Fruit fly (Drosophila melanogaster) whole organism, embryonic: ENCODE data around the gene CG10011.

Source experiments
- Aef1 ChIP-seq: fragments of 200-800 bp; sonication (Bioruptor generic); IDR thresholded peaks from 3 replicates; pipeline ENCODE4 v1.3.6; 2022; ENCODE audit warnings: missing biosample characterization, missing genetic modification characterization
- CG10147 ChIP-seq: fragments of 200-800 bp; sonication (Bioruptor generic); optimal IDR thresholded peaks from 2 replicates; lab custom pipeline; 2019; ENCODE audit warnings: missing biosample characterization, mild to moderate bottlenecking, missing genetic modification characterization, moderate library complexity
- CG10274 ChIP-seq: fragments of 200-800 bp; sonication (Bioruptor generic); optimal IDR thresholded peaks from 3 replicates; lab custom pipeline; 2017; ENCODE audit warnings: missing biosample characterization, mild to moderate bottlenecking, missing genetic modification characterization
- CG11695 ChIP-seq: fragments of 200-800 bp; sonication (Bioruptor generic); IDR thresholded peaks from 3 replicates; pipeline ENCODE4 v1.3.6; 2022; ENCODE audit warnings: missing biosample characterization, missing genetic modification characterization
- CG12236 ChIP-seq: fragments of 200-800 bp; sonication (Bioruptor generic); optimal IDR thresholded peaks from 2 replicates; lab custom pipeline; 2016; ENCODE audit warnings: missing biosample characterization, missing genetic modification characterization
- CG12942 ChIP-seq: fragments of 200-800 bp; sonication (Bioruptor generic); optimal IDR thresholded peaks from 3 replicates; lab custom pipeline; 2016; ENCODE audit warnings: missing biosample characterization, missing genetic modification characterization
- CG15011 ChIP-seq: fragments of 200-800 bp; sonication (Bioruptor generic); optimal IDR thresholded peaks from 3 replicates; lab custom pipeline; 2018; ENCODE audit warnings: missing biosample characterization, mild to moderate bottlenecking, missing genetic modification characterization
- CG2116 ChIP-seq: fragments of 200-800 bp; sonication (Bioruptor generic); optimal IDR thresholded peaks from 3 replicates; lab custom pipeline; 2018; ENCODE audit warnings: missing biosample characterization, mild to moderate bottlenecking, missing genetic modification characterization
- CG2678 ChIP-seq: fragments of 200-800 bp; sonication (Bioruptor generic); optimal IDR thresholded peaks from 3 replicates; lab custom pipeline; 2019; ENCODE audit warnings: missing biosample characterization, mild to moderate bottlenecking, missing genetic modification characterization, moderate library complexity
- CG3065 ChIP-seq: fragments of 200-800 bp; sonication (Bioruptor generic); optimal IDR thresholded peaks from 2 replicates; lab custom pipeline; 2016; ENCODE audit warnings: missing biosample characterization, missing genetic modification characterization
- CG31388 ChIP-seq: fragments of 200-800 bp; sonication (Bioruptor generic); optimal IDR thresholded peaks from 2 replicates; lab custom pipeline; 2016; ENCODE audit warnings: missing biosample characterization, missing genetic modification characterization
- CG3407 ChIP-seq: fragments of 200-800 bp; sonication (Bioruptor generic); optimal IDR thresholded peaks from 2 replicates; lab custom pipeline; 2018; ENCODE audit warnings: missing biosample characterization, mild to moderate bottlenecking, missing genetic modification characterization
- CG4424 ChIP-seq: fragments of 200-800 bp; sonication (Bioruptor generic); optimal IDR thresholded peaks from 3 replicates; lab custom pipeline; 2016; ENCODE audit warnings: missing biosample characterization, missing genetic modification characterization
- CG6689 ChIP-seq: fragments of 200-800 bp; sonication (Bioruptor generic); IDR thresholded peaks from 2 replicates; pipeline ENCODE4 v1.3.6; 2022; ENCODE audit warnings: missing biosample characterization, missing genetic modification characterization
- CG8478 ChIP-seq: fragments of >200 bp; optimal IDR thresholded peaks from 2 replicates; lab custom pipeline; 2018
- CG9727 ChIP-seq: fragments of 200-800 bp; sonication (Bioruptor generic); optimal IDR thresholded peaks from 3 replicates; lab custom pipeline; 2017; ENCODE audit warnings: missing biosample characterization, mild to moderate bottlenecking, missing genetic modification characterization
- CHES-1-like ChIP-seq: fragments of 200-800 bp; sonication (Bioruptor generic); optimal IDR thresholded peaks from 2 replicates; lab custom pipeline; 2016; ENCODE audit warnings: missing biosample characterization, missing genetic modification characterization
- Dll ChIP-seq: fragments of 200-800 bp; sonication (Bioruptor generic); IDR thresholded peaks from 4 replicates; pipeline ENCODE4 v1.3.6; 2022; ENCODE audit warnings: missing biosample characterization, missing genetic modification characterization; ENCODE audit not compliant: partially characterized antibody
- Ets97D ChIP-seq: fragments of 200-800 bp; sonication (Bioruptor generic); optimal IDR thresholded peaks from 3 replicates; lab custom pipeline; 2016; ENCODE audit warnings: missing biosample characterization, missing genetic modification characterization
- HLHmδ ChIP-seq: fragments of 200-800 bp; sonication (Bioruptor generic); optimal IDR thresholded peaks from 2 replicates; lab custom pipeline; 2018; ENCODE audit warnings: missing biosample characterization, mild to moderate bottlenecking, missing genetic modification characterization, moderate library complexity
- MBD-R2 ChIP-seq: fragments of 200-800 bp; sonication (Bioruptor generic); IDR thresholded peaks from 2 replicates; pipeline ENCODE4 v1.3.6; 2022; ENCODE audit warnings: missing biosample characterization, missing genetic modification characterization
- Meics ChIP-seq: fragments of 200-800 bp; sonication (Bioruptor generic); optimal IDR thresholded peaks from 2 replicates; lab custom pipeline; 2017; ENCODE audit warnings: missing biosample characterization, mild to moderate bottlenecking, missing genetic modification characterization
- Oli ChIP-seq: fragments of 200-800 bp; sonication (Bioruptor generic); optimal IDR thresholded peaks from 2 replicates; lab custom pipeline; 2018; ENCODE audit warnings: missing biosample characterization, mild to moderate bottlenecking, missing genetic modification characterization, moderate library complexity
- PHDP ChIP-seq: fragments of 200-800 bp; sonication (Bioruptor generic); optimal IDR thresholded peaks from 3 replicates; lab custom pipeline; 2018; ENCODE audit warnings: missing biosample characterization, mild to moderate bottlenecking, missing genetic modification characterization, moderate library complexity
- Pdp1 ChIP-seq, 2 experiments: fragments of 200-800 bp; sonication (Bioruptor generic); optimal IDR thresholded peaks; 3 replicates each; lab custom pipeline; 2016; ENCODE audit warnings: missing biosample characterization in 2 of 2, missing genetic modification characterization in 2 of 2, mild to moderate bottlenecking in 1 of 2, moderate library complexity in 1 of 2
- Sox102F ChIP-seq: fragments of 200-800 bp; sonication (Bioruptor generic); optimal IDR thresholded peaks from 2 replicates; lab custom pipeline; 2018; ENCODE audit warnings: missing biosample characterization, mild to moderate bottlenecking, missing genetic modification characterization, moderate library complexity
- Spps ChIP-seq: fragments of 200-800 bp; sonication (Bioruptor generic); optimal IDR thresholded peaks from 2 replicates; lab custom pipeline; 2018; ENCODE audit warnings: missing biosample characterization, mild to moderate bottlenecking, missing genetic modification characterization
- Xrp1 ChIP-seq: fragments of 200-800 bp; sonication (Bioruptor generic); IDR thresholded peaks from 2 replicates; pipeline ENCODE4 v1.3.6; 2022; ENCODE audit warnings: missing biosample characterization, missing genetic modification characterization
- cg ChIP-seq: fragments of 200-800 bp; sonication (Bioruptor generic); optimal IDR thresholded peaks from 3 replicates; lab custom pipeline; 2019; ENCODE audit warnings: missing biosample characterization, mild to moderate bottlenecking, missing genetic modification characterization, moderate library complexity
- ci ChIP-seq: fragments of 200-800 bp; sonication (Bioruptor generic); IDR thresholded peaks from 3 replicates; pipeline ENCODE4 v1.3.6; 2022; ENCODE audit warnings: missing biosample characterization, missing genetic modification characterization
- dpn ChIP-seq, 2 experiments: fragments of 200-800 bp; sonication (Bioruptor generic); optimal IDR thresholded peaks; 3 replicates each; lab custom pipeline; 2016; ENCODE audit warnings: missing biosample characterization in 2 of 2, missing genetic modification characterization in 2 of 2
- fd96Cb ChIP-seq: fragments of 200-800 bp; sonication (Bioruptor generic); optimal IDR thresholded peaks from 2 replicates; lab custom pipeline; 2018; ENCODE audit warnings: missing biosample characterization, mild to moderate bottlenecking, missing genetic modification characterization, moderate library complexity
- hth ChIP-seq: fragments of >200 bp; optimal IDR thresholded peaks from 2 replicates; lab custom pipeline; 2017; ENCODE audit warnings: inconsistent platforms
- kah ChIP-seq: fragments of 200-800 bp; sonication (Bioruptor generic); optimal IDR thresholded peaks from 2 replicates; lab custom pipeline; 2018; ENCODE audit warnings: missing biosample characterization, mild to moderate bottlenecking, missing genetic modification characterization
- ken ChIP-seq: fragments of 200-800 bp; sonication (Bioruptor generic); IDR thresholded peaks from 3 replicates; pipeline ENCODE4 v1.3.6; 2022; ENCODE audit warnings: missing biosample characterization, missing genetic modification characterization
- kni ChIP-seq: fragments of 200-800 bp; sonication (Bioruptor generic); optimal IDR thresholded peaks from 3 replicates; lab custom pipeline; 2017; ENCODE audit warnings: mild to moderate bottlenecking, missing biosample characterization, missing genetic modification reagents, missing genetic modification characterization
- lab ChIP-seq: fragments of 200-800 bp; sonication (Bioruptor generic); optimal IDR thresholded peaks from 3 replicates; lab custom pipeline; 2017; ENCODE audit warnings: missing biosample characterization, missing genetic modification characterization, mild to moderate bottlenecking, moderate library complexity, missing genetic modification reagents
- lilli ChIP-seq: fragments of 200-800 bp; sonication (Bioruptor generic); optimal IDR thresholded peaks from 3 replicates; lab custom pipeline; 2016; ENCODE audit warnings: missing biosample characterization, missing genetic modification characterization
- luna ChIP-seq: fragments of 200-800 bp; sonication (Bioruptor generic); optimal IDR thresholded peaks from 2 replicates; lab custom pipeline; 2016; ENCODE audit warnings: missing biosample characterization, missing genetic modification characterization
- maf-S ChIP-seq: fragments of 200-800 bp; sonication (Bioruptor generic); optimal IDR thresholded peaks from 2 replicates; lab custom pipeline; 2016; ENCODE audit warnings: missing biosample characterization, missing genetic modification characterization
- nau ChIP-seq: fragments of 200-800 bp; sonication (Bioruptor generic); optimal IDR thresholded peaks from 3 replicates; lab custom pipeline; 2017; ENCODE audit warnings: missing biosample characterization, mild to moderate bottlenecking, missing genetic modification characterization, missing genetic modification reagents
- nmo ChIP-seq: fragments of 200-800 bp; sonication (Bioruptor generic); optimal IDR thresholded peaks from 2 replicates; lab custom pipeline; 2018; ENCODE audit warnings: missing biosample characterization, mild to moderate bottlenecking, missing genetic modification characterization, moderate library complexity
- oc ChIP-seq: fragments of 200-800 bp; sonication (Bioruptor generic); optimal IDR thresholded peaks from 2 replicates; lab custom pipeline; 2018; ENCODE audit warnings: missing biosample characterization, mild to moderate bottlenecking, missing genetic modification characterization, moderate library complexity
- onecut ChIP-seq: fragments of 200-800 bp; sonication (Bioruptor generic); IDR thresholded peaks from 2 replicates; pipeline ENCODE4 v1.3.6; 2022; ENCODE audit warnings: missing biosample characterization, missing genetic modification characterization
- phol ChIP-seq: fragments of 200-800 bp; sonication (Bioruptor generic); optimal IDR thresholded peaks from 3 replicates; lab custom pipeline; 2018; ENCODE audit warnings: missing biosample characterization, mild to moderate bottlenecking, missing genetic modification characterization, moderate library complexity
- run ChIP-seq: fragments of 200-800 bp; sonication (Bioruptor generic); optimal IDR thresholded peaks from 3 replicates; lab custom pipeline; 2018; ENCODE audit warnings: missing biosample characterization, mild to moderate bottlenecking, missing genetic modification characterization
- sc ChIP-seq, 3 experiments: fragments of >200 bp in 2 of 3; fragments of 200-800 bp in 1 of 3; sonication (Bioruptor generic) in 1 of 3; optimal IDR thresholded peaks; 2 replicates in 2 of 3; 3 replicates in 1 of 3; lab custom pipeline; 2017; ENCODE audit warnings: mild to moderate bottlenecking in 1 of 3, missing biosample characterization in 1 of 3, missing genetic modification characterization in 1 of 3, missing genetic modification reagents in 1 of 3
- sens-2 ChIP-seq: fragments of 200-800 bp; sonication (Bioruptor generic); IDR thresholded peaks from 2 replicates; pipeline ENCODE4 v1.3.6; 2022; ENCODE audit warnings: missing biosample characterization, missing genetic modification characterization
- ssp ChIP-seq: fragments of 200-800 bp; sonication (Bioruptor generic); IDR thresholded peaks from 2 replicates; pipeline ENCODE4 v1.3.6; 2022; ENCODE audit warnings: missing biosample characterization, missing genetic modification characterization
- tgo ChIP-seq: fragments of 200-800 bp; sonication (Bioruptor generic); IDR thresholded peaks from 3 replicates; pipeline ENCODE4 v1.3.6; 2022; ENCODE audit warnings: missing biosample characterization, missing genetic modification characterization
- twi ChIP-seq: fragments of 200-800 bp; optimal IDR thresholded peaks from 2 replicates; lab custom pipeline; 2019; ENCODE audit warnings: missing biosample characterization, mild to moderate bottlenecking, missing genetic modification characterization, moderate library complexity
- wdn ChIP-seq: fragments of 200-800 bp; sonication (Bioruptor generic); IDR thresholded peaks from 2 replicates; pipeline ENCODE4 v1.3.6; 2022; ENCODE audit warnings: missing biosample characterization, missing genetic modification characterization

The CG10011 gene

dm6 chr3R:28630092-28630491, 4.8 kb downstream of the CG10011 start (continued):
- no peak for TF ChIP-seq Xrp1 (GFP tag; lab: Robert Waterston, UW)
- TF ChIP-seq CG31388 (GFP tag; lab: Kevin White, UChicago), result no peak
- peak; percentile 26 for TF ChIP-seq Sox102F (GFP tag; lab: Kevin White, UChicago)
- TF ChIP-seq cg (GFP tag; lab: Kevin White, UChicago), result no peak
- no peak for TF ChIP-seq CG12236 (GFP tag; lab: Kevin White, UChicago)
- TF ChIP-seq HLHmδ, result no peak
- no peak for TF ChIP-seq CG8478 (lab: Kevin White, UChicago)
- no peak for TF ChIP-seq onecut (GFP tag; lab: Robert Waterston, UW)
- peak; percentile 39 for TF ChIP-seq nmo (GFP tag; lab: Kevin White, UChicago)
- TF ChIP-seq tgo (GFP tag; lab: Robert Waterston, UW), result no peak
- TF ChIP-seq luna (GFP tag; lab: Kevin White, UChicago), result no peak
- no peak for TF ChIP-seq CG2116 (GFP tag; lab: Kevin White, UChicago)
- TF ChIP-seq CG4424 (GFP tag; lab: Kevin White, UChicago), result no peak
- peak; percentile 18 for TF ChIP-seq fd96Cb (tag; lab: Kevin White, UChicago)
- TF ChIP-seq twi (tag; lab: Kevin White, UChicago), result no peak
- no peak for TF ChIP-seq kah
- TF ChIP-seq wdn (GFP tag; lab: Robert Waterston, UW), result no peak
- TF ChIP-seq Ets97D (GFP tag; lab: Kevin White, UChicago), result no peak
- no peak for TF ChIP-seq oc (tag; lab: Kevin White, UChicago)
- no peak for TF ChIP-seq CHES-1-like (GFP tag; lab: Kevin White, UChicago)
- no peak for TF ChIP-seq dpn (GFP tag; optimal IDR thresholded peaks at IDR 0.05; lab: Kevin White, UChicago)
- TF ChIP-seq Dll (GFP tag; lab: Robert Waterston, UW), result no peak
- no peak for TF ChIP-seq Aef1 (GFP tag; lab: Robert Waterston, UW)
- TF ChIP-seq sc (optimal IDR thresholded peaks at IDR 0.05; lab: Kevin White, UChicago), result no peak
- TF ChIP-seq sc (GFP tag; optimal IDR thresholded peaks at IDR 0.05; lab: Kevin White, UChicago), result peak; percentile 13
- no peak for TF ChIP-seq CG9727 (GFP tag; lab: Kevin White, UChicago)
- TF ChIP-seq ken (GFP tag; lab: Robert Waterston, UW), result no peak
- TF ChIP-seq CG12942 (GFP tag; lab: Kevin White, UChicago), result no peak
- TF ChIP-seq CG6689 (GFP tag; lab: Robert Waterston, UW), result no peak
- TF ChIP-seq Meics (GFP tag; lab: Kevin White, UChicago), result no peak
- no peak for TF ChIP-seq CG11695 (GFP tag; lab: Robert Waterston, UW)
- TF ChIP-seq phol (tag; lab: Kevin White, UChicago), result peak; percentile 28
- no peak for TF ChIP-seq lab (GFP tag; lab: Kevin White, UChicago)
- TF ChIP-seq CG10147 (GFP tag; lab: Kevin White, UChicago), result no peak
- no peak for TF ChIP-seq maf-S (GFP tag; lab: Kevin White, UChicago)
- no peak for TF ChIP-seq kni (GFP tag; lab: Kevin White, UChicago)
- no peak for TF ChIP-seq CG3065
- no peak for TF ChIP-seq sens-2 (GFP tag; lab: Robert Waterston, UW)
- no peak for TF ChIP-seq CG2678 (tag; lab: Kevin White, UChicago)
- no peak for TF ChIP-seq ssp (GFP tag; lab: Robert Waterston, UW)
- no peak for TF ChIP-seq hth (lab: Kevin White, UChicago)
- TF ChIP-seq Spps (tag; lab: Kevin White, UChicago), result no peak
- no peak for TF ChIP-seq CG3407 (GFP tag; lab: Kevin White, UChicago)
- no peak for TF ChIP-seq lilli (GFP tag; lab: Kevin White, UChicago)
- TF ChIP-seq PHDP (tag; lab: Kevin White, UChicago), result no peak
- 0 out of 3 replicates have a peak, but pooled peaks have one; percentile 37 for TF ChIP-seq ci (GFP tag; lab: Robert Waterston, UW)
- TF ChIP-seq Pdp1 (GFP tag; optimal IDR thresholded peaks at IDR 0.05; lab: Kevin White, UChicago), result no peak
- no peak for TF ChIP-seq nau (GFP tag; lab: Kevin White, UChicago)
- no peak for TF ChIP-seq CG10274 (GFP tag; lab: Kevin White, UChicago)
- TF ChIP-seq CG15011 (GFP tag; lab: Kevin White, UChicago), result no peak
- TF ChIP-seq Oli (tag; lab: Kevin White, UChicago), result no peak
- TF ChIP-seq run, result no peak
- TF ChIP-seq MBD-R2 (GFP tag; lab: Robert Waterston, UW), result no peak
